Fruit fly (Drosophila melanogaster) Kc167 (cell line): Measurements from ENCODE around the gene DhpD.

ENCODE experiments used
- h ChIP-seq: fragments of >200 bp; optimal IDR thresholded peaks from 3 replicates; lab custom pipeline; 2018; ENCODE audit warnings: missing external identifiers
- psq ChIP-seq: fragments of >200 bp; optimal IDR thresholded peaks from 2 replicates; lab custom pipeline; 2017; ENCODE audit warnings: missing external identifiers
- ttk ChIP-seq: sonication (Bioruptor generic); optimal IDR thresholded peaks from 2 replicates; lab custom pipeline; 2017; ENCODE audit warnings: missing external identifiers

- TF ChIP-seq ttk (lab: Kevin White, UChicago) (no peak), psq (lab: Kevin White, UChicago) (no peak), h (no peak)
These were observed 3.3 kb upstream of the DhpD start, which contains the start of gene CG14641 for dm6 chr3R:4232139-4233017.
